Worm (Caenorhabditis elegans): ENCODE results near the gene W09D10.5.

The W09D10.5 gene

ce11 chrIII:10759050-10760023 is 48.0 kb upstream of the W09D10.5 start, which contains the start of gene tasp-1 (continued):
- peak; percentile 80 for TF ChIP-seq ztf-11 (tag; optimal IDR thresholded peaks at IDR 0.05)
- peak; percentile 91 for TF ChIP-seq lin-39 (tag; optimal IDR thresholded peaks at IDR 0.05)
- peak; percentile 94 for TF ChIP-seq nhr-237 (tag; optimal IDR thresholded peaks at IDR 0.05)

ce11 chrIII:10758422-10758821 is 47.1 kb upstream of the W09D10.5 start, which contains the start of gene K01G5.10:
K01G5.10 (minus strand) TSS chrIII:10758522.
- TF ChIP-seq peb-1 (tag; optimal IDR thresholded peaks at IDR 0.05) (no peak), nhr-237 (tag; optimal IDR thresholded peaks at IDR 0.05) (no peak), F13H6.1 (tag; optimal IDR thresholded peaks at IDR 0.05) (no peak)

- TF ChIP-seq nhr-23 (tag; optimal IDR thresholded peaks at IDR 0.05), result no peak
- no peak for TF ChIP-seq gmeb-1 (tag; optimal IDR thresholded peaks at IDR 0.05)
- TF ChIP-seq F13H6.1 (tag; optimal IDR thresholded peaks at IDR 0.05), result no peak
- no peak for TF ChIP-seq elt-1 (tag; optimal IDR thresholded peaks at IDR 0.05)
- no peak for TF ChIP-seq unc-62 (GFP tag; optimal IDR thresholded peaks at IDR 0.05)
- TF ChIP-seq unc-55 (GFP tag; optimal IDR thresholded peaks at IDR 0.05), result no peak
- no peak for TF ChIP-seq peb-1 (tag; optimal IDR thresholded peaks at IDR 0.05)
- no peak for TF ChIP-seq sem-4 (tag; optimal IDR thresholded peaks at IDR 0.05)
- no peak for TF ChIP-seq lin-39 (tag; optimal IDR thresholded peaks at IDR 0.05)
- no peak for TF ChIP-seq ceh-82 (tag; optimal IDR thresholded peaks at IDR 0.05)
- no peak for TF ChIP-seq nhr-129 (tag; optimal IDR thresholded peaks at IDR 0.05)
- TF ChIP-seq sma-9 (GFP tag; optimal IDR thresholded peaks at IDR 0.05), result no peak
- TF ChIP-seq sma-9 (tag; optimal IDR thresholded peaks at IDR 0.05), result no peak
- no peak for TF ChIP-seq crh-2 (tag; optimal IDR thresholded peaks at IDR 0.05)
- no peak for TF ChIP-seq ztf-11 (tag; optimal IDR thresholded peaks at IDR 0.05)
- no peak for TF ChIP-seq ceh-16 (tag; optimal IDR thresholded peaks at IDR 0.05)
- TF ChIP-seq ama-1 (optimal IDR thresholded peaks at IDR 0.05), result no peak
- TF ChIP-seq nhr-237 (tag; optimal IDR thresholded peaks at IDR 0.05), result no peak
- no peak for TF ChIP-seq elt-3 (tag; optimal IDR thresholded peaks at IDR 0.05)
- no peak for TF ChIP-seq C34F6.9 (tag; optimal IDR thresholded peaks at IDR 0.05)
Measured at ce11 chrIII:10757540-10757939, 46.2 kb upstream of the W09D10.5 start, which contains the start of gene rnf-113. rnf-113 (minus strand) TSS chrIII:10757640.

- TF ChIP-seq blmp-1 (tag; optimal IDR thresholded peaks at IDR 0.05; ENCODE audit: insufficient read depth), result no peak
- TF ChIP-seq lin-39 (tag; optimal IDR thresholded peaks at IDR 0.05), result no peak
- TF ChIP-seq R02D3.7 (tag; optimal IDR thresholded peaks at IDR 0.05), result no peak
- TF ChIP-seq nhr-6 (tag; optimal IDR thresholded peaks at IDR 0.05), result no peak
- no peak for TF ChIP-seq nhr-237 (tag; optimal IDR thresholded peaks at IDR 0.05)
- TF ChIP-seq C34F6.9 (tag; optimal IDR thresholded peaks at IDR 0.05), result no peak
- no peak for TF ChIP-seq mab-5 (tag; optimal IDR thresholded peaks at IDR 0.05)
- no peak for TF ChIP-seq elt-1 (tag; optimal IDR thresholded peaks at IDR 0.05)
- no peak for TF ChIP-seq ama-1 (optimal IDR thresholded peaks at IDR 0.05)
- TF ChIP-seq sma-3 (GFP tag; optimal IDR thresholded peaks at IDR 0.05), result no peak
- no peak for TF ChIP-seq ceh-16 (tag; optimal IDR thresholded peaks at IDR 0.05)
- no peak for TF ChIP-seq nhr-21 (tag; optimal IDR thresholded peaks at IDR 0.05)
- TF ChIP-seq lsy-2 (tag; optimal IDR thresholded peaks at IDR 0.05), result no peak
- TF ChIP-seq fos-1 (tag; optimal IDR thresholded peaks at IDR 0.05), result no peak
- TF ChIP-seq zag-1 (tag; optimal IDR thresholded peaks at IDR 0.05), result no peak
- TF ChIP-seq unc-55 (GFP tag; optimal IDR thresholded peaks at IDR 0.05), result no peak
- TF ChIP-seq ztf-1 (GFP tag; conservative IDR thresholded peaks at IDR 0.05), result no peak
Measured at ce11 chrIII:10755480-10756066, 44.2 kb upstream of the W09D10.5 start, which contains the start of gene hpl-2. hpl-2 (minus strand) TSS chrIII:10755530.

ce11 chrIII:10754379-10754778 is 43.0 kb upstream of the W09D10.5 start:
- TF ChIP-seq nhr-10 (tag; optimal IDR thresholded peaks at IDR 0.05) (no peak), gmeb-1 (tag; optimal IDR thresholded peaks at IDR 0.05) (peak; percentile 66)

All from whole organism, L2 larva.